Worm (Caenorhabditis elegans) whole organism, L4 larva: ENCODE results near the gene Y44A6C.1.

Experiments
- F26F4.8 ChIP-seq: fragments of 200-800 bp; sonication (Bioruptor generic); conservative IDR thresholded peaks from 2 replicates; pipeline ENCODE4 v1.3.6; 2022; ENCODE audit warnings: missing genetic modification characterization, missing compliant biosample characterization
- F44E2.7 ChIP-seq: fragments of 200-800 bp; sonication (Bioruptor generic); IDR thresholded peaks from 2 replicates; pipeline ENCODE4 v2.1.2; 2022; ENCODE audit warnings: missing genetic modification characterization, missing compliant biosample characterization
- F49E8.2 ChIP-seq: sonication (generic microtip); optimal IDR thresholded peaks from 2 replicates; lab custom pipeline; 2016; ENCODE audit warnings: missing compliant biosample characterization, mild to moderate bottlenecking, missing genetic modification characterization, borderline replicate concordance
- R02D3.7 ChIP-seq: fragments of 150-350 bp; sonication (generic microtip); optimal IDR thresholded peaks from 3 replicates; lab custom pipeline; 2014; ENCODE audit warnings: missing biosample characterization, missing genetic modification characterization
- Y5F2A.4 ChIP-seq: fragments of 200-800 bp; sonication (Bioruptor generic); optimal IDR thresholded peaks from 2 replicates; lab custom pipeline; 2018; ENCODE audit warnings: mild to moderate bottlenecking, missing genetic modification characterization, missing compliant biosample characterization
- Y75B8A.6 ChIP-seq: fragments of 200-800 bp; sonication (Bioruptor generic); IDR thresholded peaks from 2 replicates; pipeline ENCODE4 v1.3.6; 2022; ENCODE audit warnings: missing genetic modification reagents, missing genetic modification characterization, missing compliant biosample characterization
- aly-2 ChIP-seq: sonication (generic microtip); optimal IDR thresholded peaks from 2 replicates; lab custom pipeline; 2018; ENCODE audit warnings: missing biosample characterization, missing genetic modification characterization
- ama-1 ChIP-seq: fragments of 150-350 bp; optimal IDR thresholded peaks from 2 replicates; lab custom pipeline; 2014; ENCODE audit warnings: inconsistent platforms, mixed read lengths
- arid-1 ChIP-seq: fragments of 200-800 bp; sonication (Bioruptor generic); conservative IDR thresholded peaks from 2 replicates; pipeline ENCODE4 v1.3.6; 2022; ENCODE audit warnings: missing genetic modification reagents, missing genetic modification characterization, missing compliant biosample characterization
- ceh-28 ChIP-seq: fragments of 150-350 bp; optimal IDR thresholded peaks from 2 replicates; lab custom pipeline; 2014; ENCODE audit warnings: missing biosample characterization, missing genetic modification reagents, missing genetic modification characterization
- ceh-62 ChIP-seq: sonication (generic microtip); optimal IDR thresholded peaks from 2 replicates; lab custom pipeline; 2017; ENCODE audit warnings: missing biosample characterization, missing genetic modification characterization
- ceh-82 ChIP-seq: sonication (generic microtip); optimal IDR thresholded peaks from 2 replicates; lab custom pipeline; 2017; ENCODE audit warnings: missing biosample characterization, missing genetic modification characterization
- daf-16 ChIP-seq, 3 experiments: sonication (generic microtip); optimal IDR thresholded peaks; 2 replicates each; lab custom pipeline; 2016 to 2017; ENCODE audit warnings: missing genetic modification characterization in 3 of 3, missing genetic modification reagents in 3 of 3, mild to moderate bottlenecking in 2 of 3, missing compliant biosample characterization in 2 of 3, missing biosample characterization in 1 of 3, moderate library complexity in 1 of 3
- daf-19 ChIP-seq: fragments of 200-800 bp; sonication (Bioruptor generic); conservative IDR thresholded peaks from 2 replicates; pipeline ENCODE4 v1.3.6; 2022; ENCODE audit warnings: missing genetic modification characterization, missing compliant biosample characterization
- dmd-8 ChIP-seq: fragments of 200-800 bp; sonication (Bioruptor generic); IDR thresholded peaks from 2 replicates; pipeline ENCODE4 v1.3.6; 2022; ENCODE audit warnings: missing genetic modification characterization, missing compliant biosample characterization
- dpl-1 ChIP-seq: fragments of 150-350 bp; optimal IDR thresholded peaks from 2 replicates; lab custom pipeline; 2014; ENCODE audit warnings: missing biosample characterization, missing genetic modification reagents, missing genetic modification characterization
- egl-27 ChIP-seq: sonication (generic microtip); optimal IDR thresholded peaks from 3 replicates; lab custom pipeline; 2017; ENCODE audit warnings: missing biosample characterization, missing genetic modification reagents, missing genetic modification characterization
- fkh-10 ChIP-seq: fragments of 150-350 bp; optimal IDR thresholded peaks from 2 replicates; lab custom pipeline; 2014; ENCODE audit warnings: missing biosample characterization, missing genetic modification reagents, missing genetic modification characterization
- fos-1 ChIP-seq: fragments of 150-350 bp; optimal IDR thresholded peaks from 2 replicates; lab custom pipeline; 2014; ENCODE audit warnings: missing biosample characterization, missing genetic modification characterization
- gei-8 ChIP-seq: fragments of 200-800 bp; sonication (Bioruptor generic); optimal IDR thresholded peaks from 2 replicates; lab custom pipeline; 2018; ENCODE audit warnings: mild to moderate bottlenecking, missing genetic modification characterization, missing compliant biosample characterization
- hlh-11 ChIP-seq: fragments of 200-800 bp; sonication (Bioruptor generic); optimal IDR thresholded peaks from 2 replicates; lab custom pipeline; 2018; ENCODE audit warnings: mild to moderate bottlenecking, missing genetic modification characterization, missing compliant biosample characterization
- hlh-30 ChIP-seq: sonication (generic microtip); optimal IDR thresholded peaks from 2 replicates; lab custom pipeline; 2017; ENCODE audit warnings: antibody characterized with exemption, mild to moderate bottlenecking, missing genetic modification characterization, missing compliant biosample characterization; ENCODE audit not compliant: insufficient read depth
- lim-7 ChIP-seq: fragments of 200-800 bp; sonication (Bioruptor generic); IDR thresholded peaks from 2 replicates; pipeline ENCODE4 v1.3.6; 2022; ENCODE audit warnings: missing genetic modification characterization, missing compliant biosample characterization
- lin-1 ChIP-seq: fragments of 200-800 bp; sonication (Bioruptor generic); IDR thresholded peaks from 2 replicates; pipeline ENCODE4 v1.3.6; 2022; ENCODE audit warnings: missing genetic modification reagents, missing genetic modification characterization, missing compliant biosample characterization
- lin-15B ChIP-seq: fragments of 150-350 bp; sonication (generic microtip); optimal IDR thresholded peaks from 3 replicates; lab custom pipeline; 2014; ENCODE audit warnings: missing biosample characterization, missing genetic modification characterization
- lin-29 ChIP-seq: fragments of 200-800 bp; sonication (Bioruptor generic); IDR thresholded peaks from 2 replicates; pipeline ENCODE4 v1.3.6; 2022; ENCODE audit warnings: missing genetic modification reagents, missing genetic modification characterization, missing compliant biosample characterization
- lin-39 ChIP-seq: fragments of 150-350 bp; optimal IDR thresholded peaks from 2 replicates; lab custom pipeline; 2014; ENCODE audit warnings: missing biosample characterization, missing genetic modification reagents, missing genetic modification characterization
- mep-1 ChIP-seq: fragments of 150-350 bp; sonication (generic microtip); optimal IDR thresholded peaks from 3 replicates; lab custom pipeline; 2014; ENCODE audit warnings: missing biosample characterization, missing genetic modification characterization
- mxl-3 ChIP-seq: fragments of 200-800 bp; sonication (Bioruptor generic); optimal IDR thresholded peaks from 2 replicates; lab custom pipeline; 2018; ENCODE audit warnings: mild to moderate bottlenecking, missing genetic modification characterization, missing compliant biosample characterization
- nhr-11 ChIP-seq: fragments of 150-350 bp; optimal IDR thresholded peaks from 2 replicates; lab custom pipeline; 2014; ENCODE audit warnings: missing biosample characterization, missing genetic modification characterization
- nhr-237 ChIP-seq: sonication (generic microtip); optimal IDR thresholded peaks from 2 replicates; lab custom pipeline; 2017; ENCODE audit warnings: missing biosample characterization, missing genetic modification characterization
- nhr-25 ChIP-seq: sonication (generic microtip); optimal IDR thresholded peaks from 2 replicates; lab custom pipeline; 2017; ENCODE audit warnings: missing genetic modification characterization, mild to moderate bottlenecking, missing compliant biosample characterization, antibody characterized with exemption, moderate library complexity, borderline replicate concordance; ENCODE audit not compliant: insufficient read depth
- nhr-28 ChIP-seq: fragments of 150-350 bp; optimal IDR thresholded peaks from 2 replicates; lab custom pipeline; 2014; ENCODE audit warnings: missing biosample characterization, missing genetic modification characterization
- nhr-42 ChIP-seq: fragments of 200-800 bp; sonication (Bioruptor generic); IDR thresholded peaks from 2 replicates; pipeline ENCODE4 v1.3.6; 2022; ENCODE audit warnings: missing genetic modification characterization, missing compliant biosample characterization
- nhr-48 ChIP-seq: sonication (generic microtip); optimal IDR thresholded peaks from 2 replicates; lab custom pipeline; 2016; ENCODE audit warnings: mild to moderate bottlenecking, missing genetic modification characterization, missing compliant biosample characterization
- nhr-77 ChIP-seq: fragments of 150-350 bp; optimal IDR thresholded peaks from 2 replicates; lab custom pipeline; 2014; ENCODE audit warnings: missing biosample characterization, missing genetic modification characterization
- php-3 ChIP-seq: fragments of 200-800 bp; sonication (Bioruptor generic); IDR thresholded peaks from 2 replicates; pipeline ENCODE4 v1.3.6; 2022; ENCODE audit warnings: missing genetic modification reagents, missing genetic modification characterization, missing compliant biosample characterization
- pqm-1 ChIP-seq: sonication (generic microtip); optimal IDR thresholded peaks from 2 replicates; lab custom pipeline; 2017; ENCODE audit warnings: missing biosample characterization, missing genetic modification characterization
- rbr-2 ChIP-seq: sonication (generic microtip); optimal IDR thresholded peaks from 2 replicates; lab custom pipeline; 2016; ENCODE audit warnings: missing genotype, missing genetic modification characterization, missing compliant biosample characterization
- saeg-2 ChIP-seq: fragments of 200-800 bp; sonication (Bioruptor generic); IDR thresholded peaks from 2 replicates; pipeline ENCODE4 v1.3.6; 2022; ENCODE audit warnings: missing genetic modification reagents, missing genetic modification characterization, missing compliant biosample characterization
- skn-1 ChIP-seq: fragments of 150-350 bp; optimal IDR thresholded peaks from 2 replicates; lab custom pipeline; 2014; ENCODE audit warnings: missing biosample characterization, missing genetic modification characterization
- snpc-4 ChIP-seq: fragments of 150-350 bp; optimal IDR thresholded peaks from 2 replicates; lab custom pipeline; 2014; ENCODE audit warnings: missing biosample characterization, missing genetic modification characterization
- tra-1 ChIP-seq: fragments of 200-800 bp; sonication (Bioruptor generic); IDR thresholded peaks from 2 replicates; pipeline ENCODE4 v1.3.6; 2022; ENCODE audit warnings: missing genetic modification reagents, missing genetic modification characterization, missing compliant biosample characterization
- unc-130 ChIP-seq: sonication (generic microtip); optimal IDR thresholded peaks from 2 replicates; lab custom pipeline; 2016; ENCODE audit warnings: missing genetic modification reagents, missing genetic modification characterization, missing compliant biosample characterization
- unc-62 ChIP-seq, 3 experiments: fragments of 150-350 bp in 1 of 3; sonication (generic microtip); optimal IDR thresholded peaks in 2 of 3; peaks in 1 of 3; 1 replicate in 1 of 3; 2 replicates in 2 of 3; lab custom pipeline; 2014 to 2017; ENCODE audit warnings: missing biosample characterization in 3 of 3, missing genetic modification characterization in 3 of 3, missing genetic modification reagents in 3 of 3, missing genotype in 1 of 3
- zip-2 ChIP-seq: fragments of 150-350 bp; optimal IDR thresholded peaks from 2 replicates; lab custom pipeline; 2014; ENCODE audit warnings: missing biosample characterization, missing genetic modification characterization
- ztf-11 ChIP-seq: fragments of 150-350 bp; optimal IDR thresholded peaks from 2 replicates; lab custom pipeline; 2014; ENCODE audit warnings: missing biosample characterization, missing genetic modification characterization
- ztf-7 ChIP-seq: fragments of 150-350 bp; optimal IDR thresholded peaks from 2 replicates; lab custom pipeline; 2014; ENCODE audit warnings: missing biosample characterization, missing genetic modification characterization

Gene Y44A6C.1

DNA sequence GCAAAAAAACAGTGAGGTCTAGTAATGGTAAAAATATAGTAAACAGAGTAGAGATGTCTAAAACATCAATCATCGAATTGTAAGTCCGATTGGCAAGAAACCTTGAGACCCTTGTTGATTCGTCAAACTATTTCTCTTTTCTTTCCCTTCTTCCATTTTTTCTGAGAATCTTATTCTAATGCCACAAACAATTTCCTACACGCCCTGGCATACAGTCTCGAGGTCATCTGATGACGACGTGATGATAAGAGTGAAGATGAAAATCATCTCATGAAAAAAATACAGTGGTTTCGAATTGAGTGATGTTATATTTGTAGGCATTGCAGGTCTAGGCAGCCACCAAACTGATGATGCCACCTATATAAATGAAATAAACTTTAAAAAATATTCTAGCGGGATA lies 20.8 kb upstream of the Y44A6C.1 start:
- TF ChIP-seq hlh-30 (peak; percentile 45), mep-1 (tag; lab: Kevin White, UChicago) (peak; percentile 1), Y75B8A.6 (GFP tag; lab: Robert Waterston, UW) (no peak), nhr-28 (tag; lab: Kevin White, UChicago) (peak; percentile 28), nhr-25 (tag; lab: Kevin White, UChicago) (peak; percentile 42), ama-1 (no peak), tra-1 (GFP tag; lab: Robert Waterston, UW) (peak; percentile 42; the same call in 1 of the 2 replicates), F49E8.2 (tag; lab: Kevin White, UChicago) (no peak)
- TF ChIP-seq, all 104 proteins: peak for 5

DNA sequence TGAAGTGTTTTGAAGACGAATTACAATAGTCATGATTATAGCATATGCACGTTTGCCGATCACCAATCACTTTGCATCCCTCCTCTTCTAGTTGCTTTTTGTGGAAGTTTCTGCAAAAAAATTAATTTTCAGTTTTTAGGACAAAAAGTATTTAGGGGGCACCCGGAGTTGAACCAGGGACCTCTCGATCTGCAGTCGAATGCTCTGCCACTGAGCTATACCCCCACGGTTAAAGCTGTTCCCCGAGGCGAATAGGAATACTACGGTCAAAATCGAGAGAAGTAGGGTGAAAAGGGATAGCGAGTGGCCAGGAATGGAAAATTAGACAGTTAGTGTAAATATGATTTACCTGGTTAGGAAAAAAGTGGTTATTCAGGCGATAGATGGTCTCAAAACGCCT lies 19.8 kb upstream of the Y44A6C.1 start:
- peak; percentile 16 for TF ChIP-seq F49E8.2 (tag; lab: Kevin White, UChicago)
- TF ChIP-seq lin-15B = no peak
- peak; percentile 56 for TF ChIP-seq rbr-2 (tag; lab: Kevin White, UChicago)
- TF ChIP-seq nhr-237 (tag; lab: Kevin White, UChicago) = no peak
- TF ChIP-seq F44E2.7 = peak; percentile 21; the same call in 1 of the 2 replicates
- no peak for TF ChIP-seq unc-130 (GFP tag; lab: Kevin White, UChicago)
- peak; percentile 13 for TF ChIP-seq dpl-1
- peak; percentile 90 for TF ChIP-seq dmd-8
- no peak for TF ChIP-seq lin-39 (tag; lab: Kevin White, UChicago)
- TF ChIP-seq ceh-82 (tag; lab: Kevin White, UChicago) = no peak
- TF ChIP-seq nhr-48 (tag; lab: Kevin White, UChicago) = peak; percentile 38
- TF ChIP-seq php-3 (GFP tag; lab: Robert Waterston, UW) = peak; percentile 51; the same call in 1 of the 2 replicates
- 0 out of 2 replicates have a peak, but pooled peaks have one; percentile 11 for TF ChIP-seq saeg-2 (GFP tag; lab: Robert Waterston, UW)
- peak; percentile 92 for TF ChIP-seq lim-7 (GFP tag; lab: Robert Waterston, UW)
- no peak for TF ChIP-seq R02D3.7 (tag; lab: Kevin White, UChicago)
- TF ChIP-seq fkh-10 (GFP tag; lab: Kevin White, UChicago) = no peak
- peak; percentile 2 for TF ChIP-seq nhr-77
- TF ChIP-seq Y5F2A.4 (GFP tag; lab: Kevin White, UChicago) = peak; percentile 22
- no peak for TF ChIP-seq ama-1
- peak; percentile 67 for TF ChIP-seq gei-8 (GFP tag; lab: Kevin White, UChicago)
- peak; percentile 58; the same call in 1 of the 2 replicates for TF ChIP-seq nhr-42 (GFP tag; lab: Robert Waterston, UW)
- TF ChIP-seq fos-1 (tag; lab: Kevin White, UChicago) = no peak
- TF ChIP-seq snpc-4 (tag; lab: Kevin White, UChicago) = no peak
- TF ChIP-seq lin-1 (GFP tag; lab: Robert Waterston, UW) = peak; percentile 81
- no peak for TF ChIP-seq ceh-62
- TF ChIP-seq nhr-25 (tag; lab: Kevin White, UChicago) = peak; percentile 40
- no peak for TF ChIP-seq egl-27
- TF ChIP-seq daf-19 (GFP tag; lab: Robert Waterston, UW) = no peak
- no peak for TF ChIP-seq mxl-3 (GFP tag; lab: Kevin White, UChicago)
- TF ChIP-seq lin-29 (GFP tag; lab: Robert Waterston, UW) = 0 out of 2 replicates have a peak, but pooled peaks have one; percentile 54
- TF ChIP-seq Y75B8A.6 (GFP tag; lab: Robert Waterston, UW) = peak; percentile 71; the same call in 1 of the 2 replicates
- TF ChIP-seq skn-1 (tag; lab: Kevin White, UChicago) = no peak
- TF ChIP-seq aly-2 = no peak
- peak; percentile 85 for TF ChIP-seq arid-1 (GFP tag; lab: Robert Waterston, UW)
- TF ChIP-seq pqm-1 (tag; lab: Kevin White, UChicago) = no peak
- no peak for TF ChIP-seq ztf-11
- no peak for TF ChIP-seq zip-2 (tag; lab: Kevin White, UChicago)
- TF ChIP-seq daf-16 (GFP tag; optimal IDR thresholded peaks at IDR 0.05; lab: Kevin White, UChicago) = peak in 1 of 2 experiments; percentile 78
- peak; percentile 58 for TF ChIP-seq daf-16 (tag; optimal IDR thresholded peaks at IDR 0.05; lab: Kevin White, UChicago)
- peak; percentile 47 for TF ChIP-seq hlh-11 (tag; lab: Kevin White, UChicago)
- peak; percentile 88 for TF ChIP-seq F26F4.8 (GFP tag; lab: Robert Waterston, UW)
- no peak for TF ChIP-seq ceh-28 (tag; lab: Kevin White, UChicago)
- no peak for TF ChIP-seq ztf-7
- no peak for TF ChIP-seq unc-62 (GFP tag; optimal IDR thresholded peaks at IDR 0.05 in 1 of 2; lab: Kevin White, UChicago)
- TF ChIP-seq unc-62 (tag; optimal IDR thresholded peaks at IDR 0.05; lab: Kevin White, UChicago) = no peak
- TF ChIP-seq nhr-11 = no peak
- TF ChIP-seq hlh-30 = peak; percentile 0
